Worm (Caenorhabditis elegans): ENCODE results near the gene nhr-103.

DNA sequence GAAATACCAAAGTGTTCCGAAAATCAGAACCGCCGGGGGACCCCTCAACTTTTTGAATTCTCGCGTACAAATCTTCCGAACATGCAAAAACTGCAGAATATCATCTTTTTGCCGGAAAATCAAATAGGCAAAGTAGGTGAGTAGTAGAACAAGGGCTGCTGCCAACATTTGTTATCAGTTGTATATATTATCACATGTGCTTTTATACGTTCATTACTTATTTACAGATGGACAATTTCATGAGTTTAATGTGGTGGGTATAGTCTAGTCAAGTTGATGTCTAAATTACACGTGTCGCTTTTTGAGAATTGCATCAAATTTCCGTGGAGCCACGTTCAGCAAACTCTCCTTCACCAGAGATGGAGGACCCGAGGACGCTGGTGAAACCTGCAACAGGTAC lies 24.0 kb upstream of the nhr-103 start, which contains the start of gene cyp-32B1:
- TF ChIP-seq flt-1 (GFP tag; IDR thresholded peaks at IDR 0.05) (no peak), ceh-36 (tag; optimal IDR thresholded peaks at IDR 0.05) (no peak), tra-4 (tag; optimal IDR thresholded peaks at IDR 0.05) (no peak), scrt-1 (GFP tag; IDR thresholded peaks at IDR 0.05) (no peak), F13C5.2 (tag; optimal IDR thresholded peaks at IDR 0.05) (no peak), ceh-13 (GFP tag; optimal IDR thresholded peaks at IDR 0.05) (no peak), ets-7 (tag; optimal IDR thresholded peaks at IDR 0.05) (no peak), hnd-1 (tag; optimal IDR thresholded peaks at IDR 0.05) (no peak), ama-1 (optimal IDR thresholded peaks at IDR 0.05) (no peak)
